Worm (Caenorhabditis elegans) whole organism, midembryonic: ENCODE measurements around the gene R05H10.3.

Source experiments
- T22C8.4 ChIP-seq: fragments of 200-800 bp; sonication (Bioruptor generic); IDR thresholded peaks from 2 replicates; pipeline ENCODE4 v1.3.6; 2022; ENCODE audit warnings: missing genetic modification characterization, missing compliant biosample characterization
- cog-1 ChIP-seq: sonication (generic microtip); optimal IDR thresholded peaks from 2 replicates; lab custom pipeline; 2016; ENCODE audit warnings: missing genetic modification characterization, missing compliant biosample characterization
- flt-1 ChIP-seq: fragments of 200-800 bp; sonication (Bioruptor generic); IDR thresholded peaks from 2 replicates; pipeline ENCODE4 v1.3.6; 2022; ENCODE audit warnings: missing genetic modification characterization, missing compliant biosample characterization
- ztf-23 ChIP-seq: fragments of 200-800 bp; sonication (Bioruptor generic); IDR thresholded peaks from 2 replicates; pipeline ENCODE4 v1.3.6; 2022; ENCODE audit warnings: missing genetic modification reagents, missing genetic modification characterization, missing compliant biosample characterization
- ztf-29 ChIP-seq: fragments of 200-800 bp; sonication (Bioruptor generic); IDR thresholded peaks from 2 replicates; pipeline ENCODE4 v1.3.6; 2022; ENCODE audit warnings: missing genetic modification reagents, missing genetic modification characterization, missing compliant biosample characterization

- TF ChIP-seq flt-1 (GFP tag; lab: Robert Waterston, UW) (no peak), cog-1 (tag; lab: Kevin White, UChicago) (no peak), T22C8.4 (no peak), ztf-23 (GFP tag; lab: Robert Waterston, UW) (no peak), ztf-29 (no peak)
Measured at ce11 chrII:14903611-14904010, 33.9 kb downstream of the R05H10.3 start.
